Worm (Caenorhabditis elegans): ENCODE results near the gene mec-3.

- TF ChIP-seq blmp-1 (tag; optimal IDR thresholded peaks at IDR 0.05) = no peak
- no peak for TF ChIP-seq snpc-4 (tag; optimal IDR thresholded peaks at IDR 0.05)
- no peak for TF ChIP-seq unc-62 (GFP tag; optimal IDR thresholded peaks at IDR 0.05)
- TF ChIP-seq drap-1 (GFP tag; optimal IDR thresholded peaks at IDR 0.05) = no peak
- TF ChIP-seq nhr-237 (tag; optimal IDR thresholded peaks at IDR 0.05) = no peak
Observed at ce11 chrIV:10430507-10430906, 31.2 kb downstream of the mec-3 start.

All from whole organism, mixed stage, embryonic.